Fruit fly (Drosophila melanogaster) whole organism, wandering third instar larva: ENCODE data around the gene endos.

Source experiments
- h ChIP-seq: fragments of 200-800 bp; sonication (Bioruptor generic); optimal IDR thresholded peaks from 3 replicates; lab custom pipeline; 2016; ENCODE audit warnings: missing biosample characterization, mild to moderate bottlenecking, missing genetic modification characterization
- sage ChIP-seq: fragments of 200-800 bp; sonication (Bioruptor generic); optimal IDR thresholded peaks from 2 replicates; lab custom pipeline; 2016; ENCODE audit warnings: missing biosample characterization, mild to moderate bottlenecking, missing genetic modification characterization

DNA sequence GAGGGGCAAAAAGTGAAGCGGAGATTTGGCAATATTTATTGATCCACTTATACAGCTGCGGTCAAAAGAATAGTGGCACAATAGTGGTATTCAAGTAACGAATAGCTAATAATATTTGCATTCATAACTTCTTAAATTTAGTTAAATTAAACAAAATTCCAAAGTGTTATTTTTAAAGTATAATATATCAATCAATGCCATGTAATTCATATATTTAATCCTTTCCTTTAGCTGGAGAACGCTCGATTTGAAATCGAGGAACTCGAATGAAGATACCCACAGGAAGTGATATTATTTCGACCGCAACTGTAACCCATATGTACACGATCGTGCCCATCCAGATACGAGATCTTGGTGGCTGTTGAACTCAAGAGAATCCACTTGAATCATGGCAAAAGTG, 47.7 kb upstream of the endos start:
- TF ChIP-seq sage (GFP tag; lab: Kevin White, UChicago) (no peak), h (GFP tag; lab: Kevin White, UChicago) (no peak)
